Fruit fly (Drosophila melanogaster): ENCODE data around the gene Lcp65Ag3.

DNA sequence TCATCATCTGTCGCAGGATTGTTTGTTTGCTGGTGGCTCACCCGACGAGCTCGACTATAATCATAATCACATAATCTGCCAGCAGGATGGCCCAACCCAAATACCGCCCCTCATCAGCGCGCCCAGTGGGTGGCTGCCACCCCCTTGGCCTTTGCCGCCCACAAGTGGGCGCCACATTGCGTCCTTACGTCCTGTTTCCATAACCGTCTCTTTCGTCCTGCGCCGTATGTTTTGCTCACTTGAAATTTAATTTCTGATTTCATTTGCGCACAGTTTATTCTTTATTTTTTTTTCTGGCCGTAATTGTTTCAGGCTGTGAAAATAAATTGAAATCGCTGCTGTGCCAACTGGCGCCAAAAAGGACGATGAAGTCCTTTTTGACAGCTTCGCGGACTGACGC, 25.4 kb downstream of the Lcp65Ag3 start:
- no peak for TF ChIP-seq CG8478 (optimal IDR thresholded peaks at IDR 0.05)
- TF ChIP-seq pan (optimal IDR thresholded peaks at IDR 0.05) = no peak
- TF ChIP-seq usp (GFP tag; optimal IDR thresholded peaks at IDR 0.05) = no peak
- TF ChIP-seq psq (optimal IDR thresholded peaks at IDR 0.05) = no peak
- no peak for TF ChIP-seq Dll (optimal IDR thresholded peaks at IDR 0.05)
- no peak for TF ChIP-seq EcR (GFP tag; optimal IDR thresholded peaks at IDR 0.05)

All from whole organism.